Worm (Caenorhabditis elegans): ENCODE measurements around the gene Y67D8B.3.
"Not testable (repeated sequence)": the region's sequence is repeated elsewhere in the genome, so short reads cannot be mapped to it uniquely, and the experiment has no call there.

ce11 chrIV:3172510-3172909, 29.5 kb downstream of the Y67D8B.3 start, which contains the start of gene Y67D8B.1:
- TF ChIP-seq pes-1 (GFP tag; IDR thresholded peaks at IDR 0.05); hnd-1 (tag; optimal IDR thresholded peaks at IDR 0.05); ceh-36 (tag; optimal IDR thresholded peaks at IDR 0.05); ama-1 (optimal IDR thresholded peaks at IDR 0.05); ets-7 (tag; optimal IDR thresholded peaks at IDR 0.05); flt-1 (GFP tag; IDR thresholded peaks at IDR 0.05); hmg-4 (GFP tag; optimal IDR thresholded peaks at IDR 0.05); B0310.2 (tag; optimal IDR thresholded peaks at IDR 0.05); aly-1 (tag; optimal IDR thresholded peaks at IDR 0.05); ceh-13 (GFP tag; optimal IDR thresholded peaks at IDR 0.05); F13C5.2 (tag; optimal IDR thresholded peaks at IDR 0.05): not testable (repeated sequence)

All from whole organism, early embryonic.